Worm (Caenorhabditis elegans) whole organism, L1 larva: ENCODE measurements around the gene puf-5.

ENCODE experiments used
- C16A3.4 ChIP-seq: fragments of 150-350 bp; optimal IDR thresholded peaks from 2 replicates; lab custom pipeline; 2014; ENCODE audit warnings: missing biosample characterization, missing genetic modification characterization
- C34B4.2 ChIP-seq: sonication (generic microtip); optimal IDR thresholded peaks from 2 replicates; lab custom pipeline; 2017; ENCODE audit warnings: mild to moderate bottlenecking, missing genetic modification characterization, missing compliant biosample characterization
- Y116A8C.19 ChIP-seq: sonication (generic microtip); optimal IDR thresholded peaks from 2 replicates; lab custom pipeline; 2016; ENCODE audit warnings: missing compliant biosample characterization, missing genetic modification characterization, borderline replicate concordance
- aly-2 ChIP-seq: fragments of 150-350 bp; optimal IDR thresholded peaks from 2 replicates; lab custom pipeline; 2014; ENCODE audit warnings: missing biosample characterization, missing genetic modification characterization
- ama-1 ChIP-seq: fragments of 150-350 bp; optimal IDR thresholded peaks from 2 replicates; lab custom pipeline; 2014
- ceh-63 ChIP-seq: fragments of 200-800 bp; sonication (Bioruptor generic); optimal IDR thresholded peaks from 2 replicates; lab custom pipeline; 2018; ENCODE audit warnings: mild to moderate bottlenecking, missing genetic modification characterization, missing compliant biosample characterization
- ceh-8 ChIP-seq: fragments of 200-800 bp; sonication (Bioruptor generic); optimal IDR thresholded peaks from 2 replicates; lab custom pipeline; 2018; ENCODE audit warnings: mild to moderate bottlenecking, missing genetic modification characterization, moderate library complexity, missing compliant biosample characterization
- ces-1 ChIP-seq: fragments of 150-350 bp; optimal IDR thresholded peaks from 2 replicates; lab custom pipeline; 2014; ENCODE audit warnings: missing biosample characterization, missing genetic modification reagents, missing genetic modification characterization
- dpl-1 ChIP-seq, 3 experiments: fragments of 150-350 bp in 2 of 3; sonication (generic microtip) in 1 of 3; optimal IDR thresholded peaks; 2 replicates each; lab custom pipeline; 2014 to 2017; ENCODE audit warnings: missing biosample characterization in 3 of 3, missing genetic modification characterization in 3 of 3, missing genetic modification reagents in 3 of 3
- efl-1 ChIP-seq, 4 experiments: fragments of 150-350 bp; optimal IDR thresholded peaks in 3 of 4; peaks in 1 of 4; 1 replicate in 1 of 4; 2 replicates in 3 of 4; lab custom pipeline; 2014; ENCODE audit warnings: missing biosample characterization in 2 of 4, missing genetic modification characterization in 2 of 4, missing genetic modification reagents in 2 of 4
- egl-13 ChIP-seq: sonication (generic microtip); optimal IDR thresholded peaks from 2 replicates; lab custom pipeline; 2016; ENCODE audit warnings: missing genotype, missing genetic modification reagents, missing genetic modification characterization, missing compliant biosample characterization
- egl-27 ChIP-seq, 2 experiments: fragments of 150-350 bp in 1 of 2; sonication (generic microtip); optimal IDR thresholded peaks; 3 replicates each; lab custom pipeline; 2017 to 2018; ENCODE audit warnings: missing biosample characterization in 2 of 2, missing genetic modification characterization in 2 of 2, missing genetic modification reagents in 2 of 2
- elt-2 ChIP-seq: sonication (generic microtip); optimal IDR thresholded peaks from 2 replicates; lab custom pipeline; 2016; ENCODE audit warnings: missing genetic modification characterization, mild to moderate bottlenecking, inconsistent platforms, missing compliant biosample characterization, missing genetic modification reagents
- elt-3 ChIP-seq, 6 experiments: fragments of 150-350 bp in 1 of 6; sonication (generic microtip); optimal IDR thresholded peaks; 2 replicates each; lab custom pipeline; 2017 to 2018; ENCODE audit warnings: missing biosample characterization in 6 of 6, missing genetic modification characterization in 6 of 6, inconsistent platforms in 1 of 6
- ets-5 ChIP-seq: fragments of 200-800 bp; sonication (Bioruptor generic); IDR thresholded peaks from 2 replicates; pipeline ENCODE4 v1.3.6; 2022; ENCODE audit warnings: missing genetic modification characterization, missing compliant biosample characterization
- fos-1 ChIP-seq: fragments of 150-350 bp; optimal IDR thresholded peaks from 2 replicates; lab custom pipeline; 2014; ENCODE audit warnings: missing biosample characterization, missing genetic modification characterization
- hlh-4 ChIP-seq: sonication (generic microtip); optimal IDR thresholded peaks from 2 replicates; lab custom pipeline; 2016; ENCODE audit warnings: mild to moderate bottlenecking, missing genetic modification characterization, missing compliant biosample characterization
- hpl-2 ChIP-seq: fragments of 150-350 bp; optimal IDR thresholded peaks from 2 replicates; lab custom pipeline; 2014; ENCODE audit warnings: missing biosample characterization, missing genetic modification reagents, missing genetic modification characterization
- irx-1 ChIP-seq: sonication (generic microtip); optimal IDR thresholded peaks from 2 replicates; lab custom pipeline; 2016; ENCODE audit warnings: missing genetic modification characterization, missing compliant biosample characterization
- isw-1 ChIP-seq: fragments of 200-800 bp; sonication (Bioruptor generic); IDR thresholded peaks from 2 replicates; pipeline ENCODE4 v1.3.6; 2022; ENCODE audit warnings: missing genetic modification characterization, missing compliant biosample characterization
- jun-1 ChIP-seq: fragments of 150-350 bp; optimal IDR thresholded peaks from 2 replicates; lab custom pipeline; 2014; ENCODE audit warnings: missing biosample characterization, missing genetic modification reagents, missing genetic modification characterization
- lin-13 ChIP-seq: fragments of 150-350 bp; optimal IDR thresholded peaks from 2 replicates; lab custom pipeline; 2014; ENCODE audit warnings: missing biosample characterization, missing genetic modification reagents, missing genetic modification characterization
- lin-14 ChIP-seq: fragments of 200-800 bp; sonication (Bioruptor generic); optimal IDR thresholded peaks from 2 replicates; lab custom pipeline; 2018; ENCODE audit warnings: mild to moderate bottlenecking, missing genetic modification characterization, moderate library complexity, missing compliant biosample characterization
- mab-9 ChIP-seq: fragments of 200-800 bp; sonication (Bioruptor generic); IDR thresholded peaks from 2 replicates; pipeline ENCODE4 v1.3.6; 2022; ENCODE audit warnings: missing genetic modification reagents, missing genetic modification characterization, missing compliant biosample characterization
- mdl-1 ChIP-seq, 2 experiments: fragments of 150-350 bp; optimal IDR thresholded peaks; 2 replicates each; lab custom pipeline; 2014 to 2017; ENCODE audit warnings: missing biosample characterization in 2 of 2, missing genetic modification characterization in 2 of 2, inconsistent platforms in 1 of 2
- mep-1 ChIP-seq: fragments of 150-350 bp; optimal IDR thresholded peaks from 2 replicates; lab custom pipeline; 2014; ENCODE audit warnings: missing biosample characterization, missing genetic modification characterization
- nhr-11 ChIP-seq: fragments of 150-350 bp; optimal IDR thresholded peaks from 2 replicates; lab custom pipeline; 2014; ENCODE audit warnings: missing biosample characterization, missing genetic modification characterization
- nhr-12 ChIP-seq: sonication (generic microtip); optimal IDR thresholded peaks from 2 replicates; lab custom pipeline; 2017; ENCODE audit warnings: missing biosample characterization, missing genetic modification characterization
- nhr-237 ChIP-seq: fragments of 150-350 bp; optimal IDR thresholded peaks from 2 replicates; lab custom pipeline; 2014; ENCODE audit warnings: missing biosample characterization, missing genetic modification characterization
- nhr-28 ChIP-seq: fragments of 150-350 bp; optimal IDR thresholded peaks from 2 replicates; lab custom pipeline; 2014; ENCODE audit warnings: missing biosample characterization, missing genetic modification characterization
- nhr-71 ChIP-seq: sonication (generic microtip); optimal IDR thresholded peaks from 2 replicates; lab custom pipeline; 2016; ENCODE audit warnings: mild to moderate bottlenecking, missing genetic modification characterization, moderate library complexity, missing compliant biosample characterization
- nhr-77 ChIP-seq: fragments of 150-350 bp; optimal IDR thresholded peaks from 2 replicates; lab custom pipeline; 2014; ENCODE audit warnings: missing biosample characterization, missing genetic modification characterization
- nhr-85 ChIP-seq: sonication (generic microtip); peaks from one replicate; lab custom pipeline; 2016; ENCODE audit warnings: missing genetic modification characterization, inconsistent platforms, missing compliant biosample characterization
- pag-3 ChIP-seq: sonication (generic microtip); optimal IDR thresholded peaks from 2 replicates; lab custom pipeline; 2017; ENCODE audit warnings: missing genetic modification characterization, mild to moderate bottlenecking, missing compliant biosample characterization, antibody characterized with exemption, borderline replicate concordance; ENCODE audit not compliant: insufficient read depth
- pqm-1 ChIP-seq: sonication (generic microtip); optimal IDR thresholded peaks from 3 replicates; lab custom pipeline; 2017; ENCODE audit warnings: missing biosample characterization, missing genetic modification characterization
- skn-1 ChIP-seq: fragments of 150-350 bp; optimal IDR thresholded peaks from 2 replicates; lab custom pipeline; 2014; ENCODE audit warnings: missing biosample characterization, missing genetic modification characterization
- swsn-7 ChIP-seq: sonication (generic microtip); optimal IDR thresholded peaks from 2 replicates; lab custom pipeline; 2016; ENCODE audit warnings: missing genetic modification characterization, missing compliant biosample characterization
- tbx-2 ChIP-seq: sonication (generic microtip); optimal IDR thresholded peaks from 2 replicates; lab custom pipeline; 2016; ENCODE audit warnings: missing genetic modification characterization, missing compliant biosample characterization
- tlp-1 ChIP-seq: fragments of 150-350 bp; optimal IDR thresholded peaks from 2 replicates; lab custom pipeline; 2014; ENCODE audit warnings: missing biosample characterization, missing genetic modification characterization
- unc-130 ChIP-seq: fragments of 150-350 bp; optimal IDR thresholded peaks from 2 replicates; lab custom pipeline; 2017; ENCODE audit warnings: missing biosample characterization, missing genetic modification characterization, inconsistent platforms
- unc-30 ChIP-seq: sonication (generic microtip); optimal IDR thresholded peaks from 2 replicates; lab custom pipeline; 2017; ENCODE audit warnings: missing biosample characterization, missing genetic modification characterization
- zag-1 ChIP-seq: fragments of 150-350 bp; optimal IDR thresholded peaks from 2 replicates; lab custom pipeline; 2014; ENCODE audit warnings: missing biosample characterization, missing genetic modification characterization
- ztf-11 ChIP-seq, 2 experiments: sonication (generic microtip); optimal IDR thresholded peaks; 2 replicates each; lab custom pipeline; 2016 to 2017; ENCODE audit warnings: missing genetic modification characterization in 2 of 2, missing biosample characterization in 1 of 2, missing compliant biosample characterization in 1 of 2
- ztf-4 ChIP-seq: fragments of 150-350 bp; optimal IDR thresholded peaks from 2 replicates; lab custom pipeline; 2014; ENCODE audit warnings: missing biosample characterization, missing genetic modification characterization

Gene puf-5

DNA sequence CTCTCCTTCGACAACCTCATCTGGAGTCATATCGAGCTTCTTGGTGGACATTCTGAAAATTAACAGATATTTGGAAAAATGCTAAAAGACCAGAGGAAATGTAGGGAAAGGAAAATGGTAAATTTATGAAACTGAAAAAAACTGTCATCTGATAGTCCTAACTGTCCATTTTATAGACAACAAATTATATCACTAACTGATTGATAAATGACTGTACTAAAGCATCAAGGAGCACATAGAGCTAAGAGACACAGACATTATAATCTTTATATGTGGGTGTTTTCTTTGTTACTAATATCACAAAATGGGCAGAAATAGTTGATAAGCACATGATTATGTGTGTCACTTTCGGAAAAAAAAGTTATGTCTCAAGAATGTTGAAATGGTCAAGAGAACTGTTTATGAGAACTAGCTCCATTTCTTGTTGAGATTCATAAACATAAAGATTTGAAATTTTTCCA lies 8.5 kb upstream of the puf-5 start, which contains the start of gene F54C9.3 (continued):
- TF ChIP-seq nhr-237 (tag; lab: Kevin White, UChicago) (no peak), ces-1 (GFP tag; lab: Kevin White, UChicago) (no peak), egl-27 (tag; optimal IDR thresholded peaks at IDR 0.05; lab: Kevin White, UChicago) (no peak), zag-1 (tag; lab: Kevin White, UChicago) (no peak), aly-2 (no peak), ceh-8 (GFP tag; lab: Kevin White, UChicago) (no peak), dpl-1 (GFP tag; optimal IDR thresholded peaks at IDR 0.05; lab: Kevin White, UChicago) (peak in 1 of 3 experiments; percentile 27), isw-1 (GFP tag; lab: Robert Waterston, UW) (no peak), C16A3.4 (tag; lab: Kevin White, UChicago) (no peak), elt-2 (tag; lab: Kevin White, UChicago) (peak; percentile 85), ets-5 (GFP tag; lab: Robert Waterston, UW) (no peak), pqm-1 (tag; lab: Kevin White, UChicago) (peak; percentile 57), ztf-11 (tag; optimal IDR thresholded peaks at IDR 0.05; lab: Kevin White, UChicago) (no peak), lin-14 (no peak), C34B4.2 (tag; lab: Kevin White, UChicago) (no peak), efl-1 (optimal IDR thresholded peaks at IDR 0.05; lab: Kevin White, UChicago) (no peak), efl-1 (GFP tag; optimal IDR thresholded peaks at IDR 0.05 in 1 of 2; lab: Kevin White, UChicago) (peak in 1 of 2 experiments; percentile 92), ama-1 (lab: Kevin White, UChicago) (peak; percentile 1)

DNA sequence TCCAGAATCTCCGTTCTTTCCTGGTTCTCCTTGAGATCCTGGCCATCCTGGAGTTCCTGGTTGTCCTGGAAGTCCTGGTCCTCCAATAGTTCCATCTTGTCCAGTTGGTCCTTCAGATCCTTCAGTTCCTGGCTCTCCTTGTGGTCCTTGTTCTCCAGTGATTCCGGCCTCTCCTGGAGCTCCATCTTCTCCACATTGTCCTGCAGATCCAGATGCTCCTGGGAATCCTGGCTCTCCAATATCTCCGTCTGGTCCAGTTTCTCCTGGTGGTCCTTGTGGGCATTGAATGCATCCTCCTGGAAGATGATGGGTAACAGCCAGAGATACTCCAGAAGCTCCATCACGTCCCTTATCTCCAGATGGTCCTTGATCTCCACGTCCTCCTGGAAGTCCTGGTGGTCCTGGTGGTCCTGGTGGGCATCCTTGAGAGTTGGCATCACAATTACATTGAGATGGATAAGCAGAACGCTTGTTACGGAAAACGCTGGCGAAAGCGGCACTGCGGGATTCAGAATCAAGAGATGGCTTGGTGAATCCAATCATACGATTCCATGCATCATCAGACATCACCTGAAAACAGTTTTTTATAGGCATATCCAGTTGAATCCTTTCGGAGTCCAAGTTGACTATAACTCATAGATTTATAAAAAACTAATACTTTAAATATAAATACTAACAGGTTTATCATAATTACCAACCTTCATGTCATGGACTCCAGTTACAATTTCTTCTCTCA lies 6.9 kb upstream of the puf-5 start:
- no peak for TF ChIP-seq mdl-1 (tag; optimal IDR thresholded peaks at IDR 0.05; lab: Kevin White, UChicago)
- no peak for TF ChIP-seq nhr-12
- TF ChIP-seq nhr-85 (tag; lab: Kevin White, UChicago): no peak
- no peak for TF ChIP-seq tbx-2 (tag; lab: Kevin White, UChicago)
- no peak for TF ChIP-seq elt-2 (tag; lab: Kevin White, UChicago)
- no peak for TF ChIP-seq ceh-8 (GFP tag; lab: Kevin White, UChicago)
- TF ChIP-seq mab-9 (GFP tag; lab: Robert Waterston, UW): no peak
- TF ChIP-seq pag-3 (tag; lab: Kevin White, UChicago): no peak

- TF ChIP-seq lin-13 (GFP tag; lab: Kevin White, UChicago): peak; percentile 87
- peak; percentile 57 for TF ChIP-seq ztf-4 (tag; lab: Kevin White, UChicago)
- peak; percentile 45 for TF ChIP-seq hpl-2
- peak; percentile 81 for TF ChIP-seq jun-1 (tag; lab: Kevin White, UChicago)
- no peak for TF ChIP-seq nhr-28 (tag; lab: Kevin White, UChicago)
- TF ChIP-seq Y116A8C.19 (tag; lab: Kevin White, UChicago): no peak
- TF ChIP-seq skn-1 (tag; lab: Kevin White, UChicago): peak; percentile 94
- no peak for TF ChIP-seq hlh-4
- peak; percentile 54 for TF ChIP-seq nhr-11 (tag; lab: Kevin White, UChicago)
- TF ChIP-seq swsn-7 (tag; lab: Kevin White, UChicago): peak; percentile 90
- no peak for TF ChIP-seq ets-5 (GFP tag; lab: Robert Waterston, UW)
- TF ChIP-seq nhr-77: peak; percentile 87
- no peak for TF ChIP-seq unc-30
- TF ChIP-seq mab-9 (GFP tag; lab: Robert Waterston, UW): peak; percentile 52; the same call in 1 of the 2 replicates
- peak; percentile 96 for TF ChIP-seq unc-130
- TF ChIP-seq egl-13 (tag; lab: Kevin White, UChicago): peak; percentile 74
- peak in 4 of 6 experiments; percentile 11 to 91 (median 82) for TF ChIP-seq elt-3 (tag; optimal IDR thresholded peaks at IDR 0.05; lab: Kevin White, UChicago)
- TF ChIP-seq ceh-8 (GFP tag; lab: Kevin White, UChicago): peak; percentile 60
- peak; percentile 30 for TF ChIP-seq aly-2
- no peak for TF ChIP-seq tlp-1 (tag; lab: Kevin White, UChicago)
- TF ChIP-seq irx-1 (tag; lab: Kevin White, UChicago): peak; percentile 54
- peak in 1 of 2 experiments; percentile 85 for TF ChIP-seq mdl-1 (tag; optimal IDR thresholded peaks at IDR 0.05; lab: Kevin White, UChicago)
- peak; percentile 79 for TF ChIP-seq fos-1
- no peak for TF ChIP-seq ceh-63
- TF ChIP-seq pag-3 (tag; lab: Kevin White, UChicago): no peak
- peak; percentile 94 for TF ChIP-seq nhr-71 (tag; lab: Kevin White, UChicago)
- TF ChIP-seq mep-1 (tag; lab: Kevin White, UChicago): peak; percentile 98
These were observed 6.0 kb upstream of the puf-5 start, which contains the start of the genes col-38 and rpl-5 for ce11 chrII:8569038-8569977. Gene col-38, minus strand, starts transcription at chrII:8569088. Gene rpl-5, plus strand, starts transcription at chrII:8569927.
